Worm (Caenorhabditis elegans): ENCODE results near the gene F55A11.8.

DNA sequence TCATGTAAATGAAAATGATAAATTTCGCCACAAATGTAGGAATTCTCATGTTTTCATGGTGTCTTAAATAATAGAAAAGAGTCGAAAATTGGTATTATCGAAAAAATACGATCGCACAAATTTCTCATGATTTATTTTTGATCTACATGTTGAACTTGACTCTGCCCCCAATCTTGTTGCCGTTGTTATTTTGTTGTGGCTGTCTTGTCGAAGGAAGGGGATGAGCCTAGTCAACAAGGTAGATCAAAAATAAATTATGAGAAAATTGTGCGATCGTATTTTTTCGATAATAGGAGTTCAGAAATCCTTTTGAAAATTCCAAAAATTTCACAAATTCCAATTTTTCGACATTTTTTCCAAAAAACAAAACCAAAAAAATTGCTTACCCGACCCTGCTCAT lies 27.6 kb downstream of the F55A11.8 start:
- TF ChIP-seq klf-2 (GFP tag; conservative IDR thresholded peaks at IDR 0.05) = no peak
- TF ChIP-seq ztf-23 (GFP tag; IDR thresholded peaks at IDR 0.05) = no peak
- TF ChIP-seq ref-1 (GFP tag; conservative IDR thresholded peaks at IDR 0.05) = no peak
- TF ChIP-seq cog-1 (tag; optimal IDR thresholded peaks at IDR 0.05) = no peak
- TF ChIP-seq tab-1 (GFP tag; IDR thresholded peaks at IDR 0.05) = no peak
- no peak for TF ChIP-seq med-1 (GFP tag; optimal IDR thresholded peaks at IDR 0.05; ENCODE audit: insufficient read depth)
- no peak for TF ChIP-seq T22C8.4 (GFP tag; IDR thresholded peaks at IDR 0.05)
- TF ChIP-seq ztf-29 (GFP tag; IDR thresholded peaks at IDR 0.05) = no peak

All from whole organism, midembryonic.